Worm (Caenorhabditis elegans) whole organism, late embryonic: ENCODE data around the gene tag-18.

Experiments used
- ama-1 ChIP-seq: fragments of 150-350 bp; optimal IDR thresholded peaks from 2 replicates; lab custom pipeline; 2014
- ceh-14 ChIP-seq: sonication (generic microtip); optimal IDR thresholded peaks from 2 replicates; lab custom pipeline; 2016; ENCODE audit warnings: missing genotype, missing genetic modification characterization, missing compliant biosample characterization
- ceh-34 ChIP-seq: sonication (generic microtip); optimal IDR thresholded peaks from 2 replicates; lab custom pipeline; 2016; ENCODE audit warnings: mild to moderate bottlenecking, missing genetic modification characterization, missing compliant biosample characterization
- fkh-10 ChIP-seq: fragments of 150-350 bp; optimal IDR thresholded peaks from 2 replicates; lab custom pipeline; 2014; ENCODE audit warnings: missing biosample characterization, missing genetic modification reagents, missing genetic modification characterization
- hlh-30 ChIP-seq: sonication (generic microtip); optimal IDR thresholded peaks from 2 replicates; lab custom pipeline; 2017; ENCODE audit warnings: antibody characterized with exemption, missing genetic modification characterization, missing compliant biosample characterization; ENCODE audit not compliant: insufficient read depth
- nfya-1 ChIP-seq: sonication (generic microtip); optimal IDR thresholded peaks from 2 replicates; lab custom pipeline; 2017; ENCODE audit warnings: missing genetic modification characterization, mild to moderate bottlenecking, missing compliant biosample characterization, antibody characterized with exemption, moderate library complexity
- nhr-11 ChIP-seq: fragments of 150-350 bp; optimal IDR thresholded peaks from 2 replicates; lab custom pipeline; 2014; ENCODE audit warnings: missing biosample characterization, missing genetic modification characterization
- odd-2 ChIP-seq: sonication (generic microtip); optimal IDR thresholded peaks from 2 replicates; lab custom pipeline; 2017; ENCODE audit warnings: antibody characterized with exemption, mild to moderate bottlenecking, missing genetic modification characterization, missing compliant biosample characterization
- pag-3 ChIP-seq: sonication (generic microtip); optimal IDR thresholded peaks from 2 replicates; lab custom pipeline; 2016; ENCODE audit warnings: missing compliant biosample characterization, missing genetic modification characterization, borderline replicate concordance
- pha-4 ChIP-seq: fragments of 150-350 bp; optimal IDR thresholded peaks from 2 replicates; lab custom pipeline; 2018; ENCODE audit warnings: missing biosample characterization, missing genetic modification reagents, missing genetic modification characterization
- sox-4 ChIP-seq: sonication (generic microtip); optimal IDR thresholded peaks from 2 replicates; lab custom pipeline; 2017; ENCODE audit warnings: mild to moderate bottlenecking, missing genetic modification characterization, inconsistent platforms, missing compliant biosample characterization
- tbx-2 ChIP-seq: sonication (generic microtip); optimal IDR thresholded peaks from 2 replicates; lab custom pipeline; 2016; ENCODE audit warnings: missing genetic modification characterization, missing compliant biosample characterization
- unc-3 ChIP-seq, 2 experiments: fragments of 200-800 bp in 1 of 2; sonication (Bioruptor generic) in 1 of 2; sonication (generic microtip) in 1 of 2; conservative IDR thresholded peaks in 1 of 2; optimal IDR thresholded peaks in 1 of 2; 2 replicates each; pipeline versions ENCODE4 v1.3.6 to Lab custom; 2016 to 2022; ENCODE audit warnings: missing compliant biosample characterization in 2 of 2, missing genetic modification characterization in 2 of 2, missing genetic modification reagents in 1 of 2
- unc-86 ChIP-seq: sonication (generic microtip); optimal IDR thresholded peaks from 2 replicates; lab custom pipeline; 2016; ENCODE audit warnings: missing genetic modification characterization, missing compliant biosample characterization

- TF ChIP-seq tbx-2 (tag; lab: Kevin White, UChicago) (no peak), ceh-34 (tag; lab: Kevin White, UChicago) (no peak), nhr-11 (tag; lab: Kevin White, UChicago) (no peak), ceh-14 (tag; lab: Kevin White, UChicago) (no peak), pag-3 (tag; lab: Kevin White, UChicago) (no peak), fkh-10 (no peak), pha-4 (tag; lab: Kevin White, UChicago) (no peak), odd-2 (tag; lab: Kevin White, UChicago) (no peak), sox-4 (tag; lab: Kevin White, UChicago) (no peak), unc-86 (no peak), hlh-30 (tag; lab: Kevin White, UChicago) (no peak), unc-3 (GFP tag; conservative IDR thresholded peaks at IDR 0.05; lab: Robert Waterston, UW) (no peak), unc-3 (tag; optimal IDR thresholded peaks at IDR 0.05; lab: Kevin White, UChicago) (no peak), ama-1 (lab: Kevin White, UChicago) (no peak), nfya-1 (no peak)
Observed at ce11 chrX:3728970-3729369, 4.9 kb downstream of the tag-18 start, which contains the start of gene aex-4.
